Fruit fly (Drosophila melanogaster) whole organism, embryonic: ENCODE data around the gene Caper.

Experiments
- ATbp ChIP-seq: fragments of 200-800 bp; sonication (Bioruptor generic); optimal IDR thresholded peaks from 2 replicates; lab custom pipeline; 2017; ENCODE audit warnings: missing biosample characterization, mild to moderate bottlenecking, missing genetic modification characterization, missing genetic modification reagents
- Abd-B ChIP-seq: fragments of 200-800 bp; sonication (Bioruptor generic); optimal IDR thresholded peaks from 2 replicates; lab custom pipeline; 2018; ENCODE audit warnings: missing biosample characterization, mild to moderate bottlenecking, missing genetic modification characterization, moderate library complexity
- CG12071 ChIP-seq: fragments of 200-800 bp; sonication (Bioruptor generic); optimal IDR thresholded peaks from 3 replicates; lab custom pipeline; 2018; ENCODE audit warnings: missing biosample characterization, mild to moderate bottlenecking, missing genetic modification characterization
- CG12942 ChIP-seq: fragments of 200-800 bp; sonication (Bioruptor generic); optimal IDR thresholded peaks from 3 replicates; lab custom pipeline; 2016; ENCODE audit warnings: missing biosample characterization, missing genetic modification characterization
- CG13894 ChIP-seq: fragments of 200-800 bp; sonication (Bioruptor generic); optimal IDR thresholded peaks from 3 replicates; lab custom pipeline; 2018; ENCODE audit warnings: missing biosample characterization, mild to moderate bottlenecking, missing genetic modification characterization, moderate library complexity
- CG14014 ChIP-seq: fragments of 200-800 bp; sonication (Bioruptor generic); IDR thresholded peaks from 2 replicates; pipeline ENCODE4 v1.3.6; 2022; ENCODE audit warnings: missing biosample characterization, missing genetic modification characterization
- CG18619 ChIP-seq: fragments of 200-800 bp; sonication (Bioruptor generic); optimal IDR thresholded peaks from 3 replicates; lab custom pipeline; 2017; ENCODE audit warnings: missing biosample characterization, mild to moderate bottlenecking, missing genetic modification characterization
- CG2129 ChIP-seq: fragments of 200-800 bp; sonication (Bioruptor generic); IDR thresholded peaks from 2 replicates; pipeline ENCODE4 v1.3.6; 2022; ENCODE audit warnings: missing biosample characterization, missing genetic modification characterization; ENCODE audit not compliant: partially characterized antibody
- CG2199 ChIP-seq: fragments of 200-800 bp; sonication (Bioruptor generic); IDR thresholded peaks from 3 replicates; pipeline ENCODE4 v1.3.6; 2022; ENCODE audit warnings: missing biosample characterization, missing genetic modification characterization
- CG31441 ChIP-seq: fragments of 200-800 bp; sonication (Bioruptor generic); IDR thresholded peaks from 2 replicates; pipeline ENCODE4 v1.3.6; 2022; ENCODE audit warnings: missing biosample characterization, missing genetic modification characterization
- CG3163 ChIP-seq: fragments of 200-800 bp; sonication (Bioruptor generic); optimal IDR thresholded peaks from 3 replicates; lab custom pipeline; 2016; ENCODE audit warnings: missing biosample characterization, missing genetic modification characterization
- CG34422 ChIP-seq: fragments of 200-800 bp; sonication (Bioruptor generic); IDR thresholded peaks from 3 replicates; pipeline ENCODE4 v1.3.6; 2022; ENCODE audit warnings: missing biosample characterization, missing genetic modification characterization
- CG3995 ChIP-seq: fragments of 200-800 bp; sonication (Bioruptor generic); optimal IDR thresholded peaks from 3 replicates; lab custom pipeline; 2016; ENCODE audit warnings: missing biosample characterization, missing genetic modification characterization
- CG7271 ChIP-seq: fragments of 200-800 bp; sonication (Bioruptor generic); optimal IDR thresholded peaks from 2 replicates; lab custom pipeline; 2018; ENCODE audit warnings: missing biosample characterization, mild to moderate bottlenecking, missing genetic modification characterization, moderate library complexity
- CG8281 ChIP-seq: fragments of 200-800 bp; sonication (Bioruptor generic); optimal IDR thresholded peaks from 2 replicates; lab custom pipeline; 2018; ENCODE audit warnings: missing biosample characterization, mild to moderate bottlenecking, missing genetic modification characterization, moderate library complexity
- CG9797 ChIP-seq: fragments of 200-800 bp; sonication (Bioruptor generic); optimal IDR thresholded peaks from 3 replicates; lab custom pipeline; 2018; ENCODE audit warnings: missing biosample characterization, mild to moderate bottlenecking, missing genetic modification characterization
- Doc3 ChIP-seq: fragments of 200-800 bp; sonication (Bioruptor generic); IDR thresholded peaks from 3 replicates; pipeline ENCODE4 v1.3.6; 2022; ENCODE audit warnings: missing biosample characterization, missing genetic modification characterization; ENCODE audit not compliant: partially characterized antibody
- Ets97D ChIP-seq: fragments of 200-800 bp; sonication (Bioruptor generic); optimal IDR thresholded peaks from 3 replicates; lab custom pipeline; 2016; ENCODE audit warnings: missing biosample characterization, missing genetic modification characterization
- HLH4C ChIP-seq: fragments of 200-800 bp; sonication (Bioruptor generic); IDR thresholded peaks from 3 replicates; pipeline ENCODE4 v1.3.6; 2022; ENCODE audit warnings: missing biosample characterization, missing genetic modification characterization; ENCODE audit not compliant: partially characterized antibody
- HLH54F ChIP-seq: fragments of 200-800 bp; sonication (Bioruptor generic); optimal IDR thresholded peaks from 3 replicates; lab custom pipeline; 2016; ENCODE audit warnings: missing biosample characterization, missing genetic modification characterization
- Hey ChIP-seq: fragments of 200-800 bp; sonication (Bioruptor generic); optimal IDR thresholded peaks from 3 replicates; lab custom pipeline; 2018; ENCODE audit warnings: missing biosample characterization, mild to moderate bottlenecking, missing genetic modification characterization
- Hr3 ChIP-seq: fragments of 200-800 bp; sonication (Bioruptor generic); optimal IDR thresholded peaks from 3 replicates; lab custom pipeline; 2016; ENCODE audit warnings: missing biosample characterization, missing genetic modification characterization
- Oaz ChIP-seq: fragments of 200-800 bp; sonication (Bioruptor generic); IDR thresholded peaks from 2 replicates; pipeline ENCODE4 v1.3.6; 2022; ENCODE audit warnings: missing biosample characterization, missing genetic modification characterization
- Opbp ChIP-seq: fragments of 200-800 bp; sonication (Bioruptor generic); IDR thresholded peaks from 3 replicates; pipeline ENCODE4 v1.3.6; 2022; ENCODE audit warnings: missing biosample characterization, missing genetic modification characterization; ENCODE audit not compliant: partially characterized antibody
- Taf1 ChIP-seq: fragments of 200-800 bp; sonication (Bioruptor generic); IDR thresholded peaks from 2 replicates; pipeline ENCODE4 v1.3.6; 2022; ENCODE audit warnings: missing biosample characterization, missing genetic modification characterization
- YL-1 ChIP-seq: fragments of 200-800 bp; sonication (Bioruptor generic); optimal IDR thresholded peaks from 3 replicates; lab custom pipeline; 2017; ENCODE audit warnings: missing biosample characterization, mild to moderate bottlenecking, missing genetic modification characterization
- ac ChIP-seq: fragments of 200-800 bp; sonication (Bioruptor generic); optimal IDR thresholded peaks from 3 replicates; lab custom pipeline; 2017; ENCODE audit warnings: missing biosample characterization, mild to moderate bottlenecking, missing genetic modification characterization
- ase ChIP-seq: fragments of 200-800 bp; sonication (Bioruptor generic); IDR thresholded peaks from 3 replicates; pipeline ENCODE4 v1.3.6; 2022; ENCODE audit warnings: missing biosample characterization, missing genetic modification characterization
- bigmax ChIP-seq: fragments of 200-800 bp; sonication (Bioruptor generic); optimal IDR thresholded peaks from 2 replicates; lab custom pipeline; 2018; ENCODE audit warnings: missing biosample characterization, mild to moderate bottlenecking, missing genetic modification characterization
- chif ChIP-seq, 2 experiments: fragments of 200-800 bp; sonication (Bioruptor generic); optimal IDR thresholded peaks; 3 replicates each; lab custom pipeline; 2016; ENCODE audit warnings: missing biosample characterization in 2 of 2, missing genetic modification characterization in 2 of 2
- chm ChIP-seq: fragments of 200-800 bp; sonication (Bioruptor generic); IDR thresholded peaks from 2 replicates; pipeline ENCODE4 v1.3.6; 2022; ENCODE audit warnings: missing biosample characterization, missing genetic modification characterization
- crp ChIP-seq, 2 experiments: fragments of 200-800 bp; sonication (Bioruptor generic); optimal IDR thresholded peaks; 2 replicates in 1 of 2; 3 replicates in 1 of 2; lab custom pipeline; 2017; ENCODE audit warnings: missing biosample characterization in 2 of 2, missing genetic modification characterization in 2 of 2, mild to moderate bottlenecking in 1 of 2, moderate library complexity in 1 of 2
- dmrt11E ChIP-seq: fragments of 200-800 bp; sonication (Bioruptor generic); optimal IDR thresholded peaks from 3 replicates; lab custom pipeline; 2018; ENCODE audit warnings: missing biosample characterization, mild to moderate bottlenecking, missing genetic modification characterization, moderate library complexity
- fd3F ChIP-seq: fragments of 200-800 bp; sonication (Bioruptor generic); optimal IDR thresholded peaks from 2 replicates; lab custom pipeline; 2018; ENCODE audit warnings: missing biosample characterization, mild to moderate bottlenecking, missing genetic modification characterization, moderate library complexity
- fd64A ChIP-seq: fragments of 200-800 bp; sonication (Bioruptor generic); optimal IDR thresholded peaks from 3 replicates; lab custom pipeline; 2018; ENCODE audit warnings: missing biosample characterization, mild to moderate bottlenecking, missing genetic modification characterization
- hkb ChIP-seq, 2 experiments: fragments of 200-800 bp in 1 of 2; fragments of >200 bp in 1 of 2; sonication (Bioruptor generic) in 1 of 2; IDR thresholded peaks in 1 of 2; optimal IDR thresholded peaks in 1 of 2; 2 replicates each; pipeline versions ENCODE4 v1.3.6 to Lab custom; 2017 to 2022; ENCODE audit warnings: missing biosample characterization in 1 of 2, missing genetic modification characterization in 1 of 2
- jigr1 ChIP-seq: fragments of 200-800 bp; sonication (Bioruptor generic); IDR thresholded peaks from 3 replicates; pipeline ENCODE4 v1.3.6; 2022; ENCODE audit warnings: missing biosample characterization, missing genetic modification characterization
- jumu ChIP-seq: fragments of 200-800 bp; sonication (Bioruptor generic); optimal IDR thresholded peaks from 3 replicates; lab custom pipeline; 2016; ENCODE audit warnings: missing biosample characterization, missing genetic modification characterization
- klu ChIP-seq: fragments of 200-800 bp; sonication (Bioruptor generic); IDR thresholded peaks from 2 replicates; pipeline ENCODE4 v1.3.6; 2022; ENCODE audit warnings: missing biosample characterization, missing genetic modification characterization
- kni ChIP-seq: fragments of 200-800 bp; sonication (Bioruptor generic); optimal IDR thresholded peaks from 3 replicates; lab custom pipeline; 2017; ENCODE audit warnings: mild to moderate bottlenecking, missing biosample characterization, missing genetic modification reagents, missing genetic modification characterization
- lbe ChIP-seq: fragments of 200-800 bp; sonication (Bioruptor generic); optimal IDR thresholded peaks from 2 replicates; lab custom pipeline; 2016; ENCODE audit warnings: missing biosample characterization, mild to moderate bottlenecking, missing genetic modification characterization
- repo ChIP-seq: fragments of 200-800 bp; sonication (Bioruptor generic); optimal IDR thresholded peaks from 2 replicates; lab custom pipeline; 2016; ENCODE audit warnings: missing biosample characterization, missing genetic modification characterization
- salm ChIP-seq: fragments of 200-800 bp; sonication (Bioruptor generic); optimal IDR thresholded peaks from 2 replicates; lab custom pipeline; 2018; ENCODE audit warnings: missing biosample characterization, mild to moderate bottlenecking, missing genetic modification characterization
- schlank ChIP-seq: fragments of 200-800 bp; sonication (Bioruptor generic); optimal IDR thresholded peaks from 2 replicates; lab custom pipeline; 2018; ENCODE audit warnings: missing biosample characterization, mild to moderate bottlenecking, missing genetic modification characterization
- sna ChIP-seq: fragments of 200-800 bp; sonication (Bioruptor generic); IDR thresholded peaks from 2 replicates; pipeline ENCODE4 v1.3.6; 2022; ENCODE audit warnings: missing biosample characterization, missing genetic modification characterization; ENCODE audit not compliant: partially characterized antibody
- ssp ChIP-seq: fragments of 200-800 bp; sonication (Bioruptor generic); IDR thresholded peaks from 2 replicates; pipeline ENCODE4 v1.3.6; 2022; ENCODE audit warnings: missing biosample characterization, missing genetic modification characterization
- sug ChIP-seq: fragments of 200-800 bp; optimal IDR thresholded peaks from 2 replicates; lab custom pipeline; 2019; ENCODE audit warnings: missing biosample characterization, mild to moderate bottlenecking, missing genetic modification characterization, moderate library complexity
- twi ChIP-seq: fragments of 200-800 bp; optimal IDR thresholded peaks from 2 replicates; lab custom pipeline; 2019; ENCODE audit warnings: missing biosample characterization, mild to moderate bottlenecking, missing genetic modification characterization, moderate library complexity

The Caper gene

DNA sequence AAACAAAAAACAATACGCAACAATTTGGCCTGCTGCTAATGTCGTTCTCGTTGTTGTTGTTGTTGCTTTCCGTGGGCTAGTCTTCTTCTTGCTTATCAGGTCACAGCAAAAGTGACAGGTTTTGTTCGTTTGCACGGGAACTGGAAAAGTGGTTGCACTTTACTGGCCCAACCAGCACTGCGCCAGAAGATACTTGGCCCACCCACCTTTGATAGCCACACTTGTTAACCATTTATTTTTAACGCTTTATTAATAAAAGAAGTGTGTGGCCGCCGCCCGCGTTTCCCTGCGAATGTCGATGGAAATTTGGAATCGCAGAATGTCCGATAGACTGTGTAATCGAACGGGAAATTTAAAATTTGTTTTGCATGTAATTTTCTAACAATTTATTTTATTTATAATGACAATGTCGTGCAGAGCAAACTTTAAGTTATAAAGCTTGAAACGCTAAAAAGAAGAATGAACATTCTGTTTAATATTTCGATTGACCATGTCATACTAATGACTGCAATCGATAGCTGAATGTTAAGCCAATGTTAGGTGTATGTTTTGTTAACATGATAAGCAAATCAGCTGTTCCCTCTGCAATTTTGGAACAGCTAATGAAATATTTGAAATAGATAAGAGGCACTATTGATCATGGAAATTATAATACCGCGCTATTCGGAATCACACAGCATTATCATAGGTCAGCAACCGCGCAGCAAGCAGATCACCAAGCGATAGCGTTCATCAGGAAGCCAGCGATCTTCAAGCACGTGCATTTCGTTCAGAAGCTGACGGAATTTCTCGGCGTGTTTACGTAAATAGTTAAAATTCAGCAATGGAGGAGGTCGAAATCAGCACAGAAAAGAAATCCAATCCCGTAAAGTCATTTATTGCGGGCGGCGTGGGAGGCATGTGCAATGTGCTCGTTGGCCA lies 5.3 kb upstream of the Caper start, which contains the start of the genes CG31908 and MME1 (continued):
- no peak for TF ChIP-seq schlank
- TF ChIP-seq CG12071 (GFP tag; lab: Kevin White, UChicago): no peak
- no peak for TF ChIP-seq salm (tag; lab: Kevin White, UChicago)
- no peak for TF ChIP-seq bigmax (GFP tag; lab: Kevin White, UChicago)
- no peak for TF ChIP-seq ac (GFP tag; lab: Kevin White, UChicago)
- TF ChIP-seq chif (GFP tag; optimal IDR thresholded peaks at IDR 0.05; lab: Kevin White, UChicago): no peak
- no peak for TF ChIP-seq CG14014 (GFP tag; lab: Robert Waterston, UW)
- no peak for TF ChIP-seq fd64A (GFP tag; lab: Kevin White, UChicago)
- no peak for TF ChIP-seq CG2199 (GFP tag; lab: Robert Waterston, UW)
- 0 out of 2 replicates have a peak, but pooled peaks have one; percentile 34 for TF ChIP-seq CG2129
- no peak for TF ChIP-seq ase (GFP tag; lab: Robert Waterston, UW)
- TF ChIP-seq crp (GFP tag; optimal IDR thresholded peaks at IDR 0.05; lab: Kevin White, UChicago): peak in 1 of 2 experiments; percentile 86
- TF ChIP-seq CG8281 (tag; lab: Kevin White, UChicago): no peak
- no peak for TF ChIP-seq Abd-B (GFP tag; lab: Kevin White, UChicago)
- no peak for TF ChIP-seq Taf1 (GFP tag; lab: Robert Waterston, UW)
- TF ChIP-seq sug: no peak
- no peak for TF ChIP-seq jigr1
- TF ChIP-seq dmrt11E (tag; lab: Kevin White, UChicago): no peak
- peak; percentile 92 for TF ChIP-seq HLH4C (GFP tag; lab: Robert Waterston, UW)
- no peak for TF ChIP-seq CG13894
- peak; percentile 30 for TF ChIP-seq lbe
- no peak for TF ChIP-seq hkb (optimal IDR thresholded peaks at IDR 0.05; lab: Kevin White, UChicago)
- TF ChIP-seq hkb (GFP tag; IDR thresholded peaks at IDR 0.05; lab: Robert Waterston, UW): no peak
- peak; percentile 24 for TF ChIP-seq CG12942 (GFP tag; lab: Kevin White, UChicago)
- no peak for TF ChIP-seq repo (GFP tag; lab: Kevin White, UChicago)
- TF ChIP-seq jumu (GFP tag; lab: Kevin White, UChicago): no peak
- peak; percentile 79 for TF ChIP-seq Doc3 (GFP tag; lab: Robert Waterston, UW)
- no peak for TF ChIP-seq twi (tag; lab: Kevin White, UChicago)
- peak; percentile 71 for TF ChIP-seq Ets97D (GFP tag; lab: Kevin White, UChicago)
- TF ChIP-seq fd3F (GFP tag; lab: Kevin White, UChicago): no peak
- TF ChIP-seq kni (GFP tag; lab: Kevin White, UChicago): no peak
- no peak for TF ChIP-seq Hey (tag; lab: Kevin White, UChicago)
- peak; percentile 69; the same call in 2 of the 3 replicates for TF ChIP-seq CG34422 (GFP tag; lab: Robert Waterston, UW)
- TF ChIP-seq CG18619 (GFP tag; lab: Kevin White, UChicago): no peak
- no peak for TF ChIP-seq CG31441 (GFP tag; lab: Robert Waterston, UW)
- peak; percentile 82 for TF ChIP-seq sna (GFP tag; lab: Robert Waterston, UW)
- peak; percentile 36 for TF ChIP-seq HLH54F (GFP tag; lab: Kevin White, UChicago)
- TF ChIP-seq CG3995 (GFP tag; lab: Kevin White, UChicago): peak; percentile 72
- TF ChIP-seq ssp (GFP tag; lab: Robert Waterston, UW): no peak
- peak; percentile 43; the same call in 2 of the 3 replicates for TF ChIP-seq Opbp (GFP tag; lab: Robert Waterston, UW)
- TF ChIP-seq ATbp: no peak
- TF ChIP-seq chm (GFP tag; lab: Robert Waterston, UW): no peak
- TF ChIP-seq CG3163 (GFP tag; lab: Kevin White, UChicago): no peak
- no peak for TF ChIP-seq CG9797 (GFP tag; lab: Kevin White, UChicago)
- TF ChIP-seq Oaz: no peak
- peak; percentile 69 for TF ChIP-seq YL-1 (GFP tag; lab: Kevin White, UChicago)
- no peak for TF ChIP-seq CG7271 (tag; lab: Kevin White, UChicago)
- no peak for TF ChIP-seq klu (GFP tag; lab: Robert Waterston, UW)
- peak; percentile 6 for TF ChIP-seq Hr3 (GFP tag; lab: Kevin White, UChicago)
